Fruit fly (Drosophila melanogaster) whole organism, embryonic: ENCODE data around the gene Ilp5.
A peak's percentile ranks its signal among the peaks of the same experiment; 100 is the strongest.

ENCODE experiments used
- CG1024 ChIP-seq: fragments of 200-800 bp; sonication (Bioruptor generic); IDR thresholded peaks from 2 replicates; pipeline ENCODE4 v1.3.6; 2022; ENCODE audit warnings: missing biosample characterization, missing genetic modification characterization
- CG10543 ChIP-seq: fragments of 200-800 bp; sonication (Bioruptor generic); optimal IDR thresholded peaks from 3 replicates; lab custom pipeline; 2017; ENCODE audit warnings: missing biosample characterization, mild to moderate bottlenecking, missing genetic modification characterization, moderate library complexity
- CG17361 ChIP-seq: fragments of 200-800 bp; sonication (Bioruptor generic); IDR thresholded peaks from 3 replicates; pipeline ENCODE4 v1.3.6; 2022; ENCODE audit warnings: missing biosample characterization, missing genetic modification characterization
- CG17568 ChIP-seq: fragments of 200-800 bp; sonication (Bioruptor generic); optimal IDR thresholded peaks from 2 replicates; lab custom pipeline; 2018; ENCODE audit warnings: missing biosample characterization, mild to moderate bottlenecking, missing genetic modification characterization, moderate library complexity
- CG18011 ChIP-seq: fragments of 200-800 bp; sonication (Bioruptor generic); optimal IDR thresholded peaks from 2 replicates; lab custom pipeline; 2017; ENCODE audit warnings: missing biosample characterization, missing genetic modification characterization, mild to moderate bottlenecking, moderate library complexity, missing genotype
- CG31224 ChIP-seq: fragments of 200-800 bp; sonication (Bioruptor generic); IDR thresholded peaks from 2 replicates; pipeline ENCODE4 v1.3.6; 2022; ENCODE audit warnings: missing biosample characterization, missing genetic modification characterization
- CG31388 ChIP-seq: fragments of 200-800 bp; sonication (Bioruptor generic); optimal IDR thresholded peaks from 2 replicates; lab custom pipeline; 2016; ENCODE audit warnings: missing biosample characterization, missing genetic modification characterization
- CG32532 ChIP-seq: fragments of 200-800 bp; sonication (Bioruptor generic); IDR thresholded peaks from 2 replicates; pipeline ENCODE4 v1.3.6; 2022; ENCODE audit warnings: missing biosample characterization, missing genetic modification characterization
- CG6254 ChIP-seq: fragments of 200-800 bp; sonication (Bioruptor generic); optimal IDR thresholded peaks from 3 replicates; lab custom pipeline; 2017; ENCODE audit warnings: mild to moderate bottlenecking, missing biosample characterization, missing genetic modification reagents, missing genetic modification characterization
- CoRest ChIP-seq: fragments of 200-800 bp; sonication (Bioruptor generic); optimal IDR thresholded peaks from 3 replicates; lab custom pipeline; 2018; ENCODE audit warnings: missing biosample characterization, mild to moderate bottlenecking, missing genetic modification characterization, moderate library complexity
- CrebB ChIP-seq: fragments of 200-800 bp; sonication (Bioruptor generic); optimal IDR thresholded peaks from 3 replicates; lab custom pipeline; 2018; ENCODE audit warnings: missing biosample characterization, mild to moderate bottlenecking, missing genetic modification characterization
- Deaf1 ChIP-seq: fragments of 200-800 bp; optimal IDR thresholded peaks from 3 replicates; lab custom pipeline; 2019; ENCODE audit warnings: missing biosample characterization, mild to moderate bottlenecking, missing genetic modification characterization, moderate library complexity
- Dek ChIP-seq: fragments of 200-800 bp; sonication (Bioruptor generic); optimal IDR thresholded peaks from 3 replicates; lab custom pipeline; 2019; ENCODE audit warnings: missing biosample characterization, mild to moderate bottlenecking, missing genetic modification characterization, moderate library complexity
- Dip2 ChIP-seq: fragments of 200-800 bp; sonication (Bioruptor generic); IDR thresholded peaks from 2 replicates; pipeline ENCODE4 v1.3.6; 2022; ENCODE audit warnings: missing biosample characterization, missing genetic modification characterization
- E2f2 ChIP-seq: fragments of 200-800 bp; sonication (Bioruptor generic); IDR thresholded peaks from 2 replicates; pipeline ENCODE4 v1.3.6; 2022; ENCODE audit warnings: missing biosample characterization, missing genetic modification characterization
- Eip74EF ChIP-seq, 2 experiments: fragments of 200-800 bp in 1 of 2; fragments of >200 bp in 1 of 2; sonication (Bioruptor generic) in 1 of 2; optimal IDR thresholded peaks; 2 replicates each; lab custom pipeline; 2017 to 2019; ENCODE audit warnings: missing biosample characterization in 2 of 2, missing genetic modification characterization in 2 of 2, mild to moderate bottlenecking in 1 of 2, moderate library complexity in 1 of 2
- HmgD ChIP-seq: fragments of 200-800 bp; sonication (Bioruptor generic); optimal IDR thresholded peaks from 3 replicates; lab custom pipeline; 2016; ENCODE audit warnings: missing biosample characterization, missing genetic modification characterization
- HmgZ ChIP-seq: fragments of 200-800 bp; sonication (Bioruptor generic); optimal IDR thresholded peaks from 2 replicates; lab custom pipeline; 2018; ENCODE audit warnings: missing biosample characterization, mild to moderate bottlenecking, missing genetic modification characterization
- Hr78 ChIP-seq, 2 experiments: fragments of 200-800 bp in 1 of 2; fragments of >200 bp in 1 of 2; sonication (Bioruptor generic) in 1 of 2; optimal IDR thresholded peaks; 2 replicates each; lab custom pipeline; 2017 to 2019; ENCODE audit warnings: missing biosample characterization in 2 of 2, missing genetic modification characterization in 2 of 2, mild to moderate bottlenecking in 1 of 2, moderate library complexity in 1 of 2
- Kr ChIP-seq: fragments of 200-800 bp; sonication (Bioruptor generic); optimal IDR thresholded peaks from 2 replicates; lab custom pipeline; 2017; ENCODE audit warnings: missing biosample characterization, mild to moderate bottlenecking, missing genetic modification characterization
- Oaz ChIP-seq: fragments of 200-800 bp; sonication (Bioruptor generic); IDR thresholded peaks from 2 replicates; pipeline ENCODE4 v1.3.6; 2022; ENCODE audit warnings: missing biosample characterization, missing genetic modification characterization
- PHDP ChIP-seq: fragments of 200-800 bp; sonication (Bioruptor generic); optimal IDR thresholded peaks from 3 replicates; lab custom pipeline; 2018; ENCODE audit warnings: missing biosample characterization, mild to moderate bottlenecking, missing genetic modification characterization, moderate library complexity
- Pdp1 ChIP-seq, 2 experiments: fragments of 200-800 bp; sonication (Bioruptor generic); optimal IDR thresholded peaks; 3 replicates each; lab custom pipeline; 2016; ENCODE audit warnings: missing biosample characterization in 2 of 2, missing genetic modification characterization in 2 of 2, mild to moderate bottlenecking in 1 of 2, moderate library complexity in 1 of 2
- Side ChIP-seq: fragments of 200-800 bp; sonication (Bioruptor generic); optimal IDR thresholded peaks from 2 replicates; lab custom pipeline; 2016; ENCODE audit warnings: missing biosample characterization, missing genetic modification characterization
- Sox100B ChIP-seq: fragments of 200-800 bp; sonication (Bioruptor generic); optimal IDR thresholded peaks from 3 replicates; lab custom pipeline; 2018; ENCODE audit warnings: missing biosample characterization, mild to moderate bottlenecking, missing genetic modification characterization
- YL-1 ChIP-seq: fragments of 200-800 bp; sonication (Bioruptor generic); optimal IDR thresholded peaks from 3 replicates; lab custom pipeline; 2017; ENCODE audit warnings: missing biosample characterization, mild to moderate bottlenecking, missing genetic modification characterization
- ap ChIP-seq: fragments of 200-800 bp; sonication (Bioruptor generic); IDR thresholded peaks from 2 replicates; pipeline ENCODE4 v1.3.6; 2022; ENCODE audit warnings: missing biosample characterization, missing genetic modification characterization
- ash1 ChIP-seq: fragments of 200-800 bp; sonication (Bioruptor generic); optimal IDR thresholded peaks from 2 replicates; lab custom pipeline; 2018; ENCODE audit warnings: missing biosample characterization, mild to moderate bottlenecking, missing genetic modification characterization
- bbx ChIP-seq: fragments of 200-800 bp; sonication (Bioruptor generic); IDR thresholded peaks from 2 replicates; pipeline ENCODE4 v1.3.6; 2022; ENCODE audit warnings: missing biosample characterization, missing genetic modification characterization; ENCODE audit not compliant: partially characterized antibody
- br ChIP-seq: fragments of >200 bp; optimal IDR thresholded peaks from 2 replicates; lab custom pipeline; 2017
- btn ChIP-seq: fragments of 200-800 bp; sonication (Bioruptor generic); optimal IDR thresholded peaks from 2 replicates; lab custom pipeline; 2016; ENCODE audit warnings: missing biosample characterization, missing genetic modification characterization
- cas ChIP-seq: fragments of 200-800 bp; sonication (Bioruptor generic); IDR thresholded peaks from 2 replicates; pipeline ENCODE4 v1.3.6; 2022; ENCODE audit warnings: missing biosample characterization, missing genetic modification characterization
- cwo ChIP-seq: fragments of 200-800 bp; sonication (Bioruptor generic); optimal IDR thresholded peaks from 3 replicates; lab custom pipeline; 2017; ENCODE audit warnings: missing biosample characterization, missing genetic modification characterization, mild to moderate bottlenecking, moderate library complexity, missing genetic modification reagents
- ewg ChIP-seq: fragments of 200-800 bp; sonication (Bioruptor generic); optimal IDR thresholded peaks from 3 replicates; lab custom pipeline; 2017; ENCODE audit warnings: mild to moderate bottlenecking, missing biosample characterization, missing genetic modification reagents, missing genetic modification characterization
- eyg ChIP-seq: fragments of 200-800 bp; sonication (Bioruptor generic); optimal IDR thresholded peaks from 3 replicates; lab custom pipeline; 2016; ENCODE audit warnings: missing biosample characterization, missing genetic modification characterization
- h ChIP-seq: fragments of >200 bp; optimal IDR thresholded peaks from 2 replicates; lab custom pipeline; 2017
- jing ChIP-seq: fragments of 200-800 bp; sonication (Bioruptor generic); optimal IDR thresholded peaks from 2 replicates; lab custom pipeline; 2018; ENCODE audit warnings: missing biosample characterization, mild to moderate bottlenecking, missing genetic modification characterization
- lola ChIP-seq, 3 experiments: fragments of >200 bp in 2 of 3; fragments of 200-800 bp in 1 of 3; sonication (Bioruptor generic) in 1 of 3; optimal IDR thresholded peaks; 2 replicates each; lab custom pipeline; 2017 to 2019; ENCODE audit warnings: missing biosample characterization in 3 of 3, missing genetic modification characterization in 3 of 3, mild to moderate bottlenecking in 1 of 3, moderate library complexity in 1 of 3
- pan ChIP-seq, 4 experiments: fragments of >200 bp in 3 of 4; fragments of 200-800 bp in 1 of 4; sonication (Bioruptor generic) in 1 of 4; optimal IDR thresholded peaks in 3 of 4; IDR thresholded peaks in 1 of 4; 2 replicates each; pipeline versions ENCODE4 v1.3.6 to Lab custom; 2017 to 2022; ENCODE audit warnings: missing biosample characterization in 2 of 4, missing genetic modification characterization in 2 of 4, mixed read lengths in 1 of 4
- pfk ChIP-seq: fragments of 200-800 bp; sonication (Bioruptor generic); optimal IDR thresholded peaks from 2 replicates; lab custom pipeline; 2018; ENCODE audit warnings: missing biosample characterization, mild to moderate bottlenecking, missing genetic modification characterization, moderate library complexity
- prd ChIP-seq, 3 experiments: fragments of >200 bp in 2 of 3; fragments of 200-800 bp in 1 of 3; sonication (Bioruptor generic) in 1 of 3; optimal IDR thresholded peaks in 2 of 3; IDR thresholded peaks in 1 of 3; 2 replicates in 2 of 3; 3 replicates in 1 of 3; pipeline versions ENCODE4 v1.3.6 to Lab custom; 2017 to 2022; ENCODE audit warnings: missing biosample characterization in 1 of 3, missing genetic modification characterization in 1 of 3
- sens-2 ChIP-seq: fragments of 200-800 bp; sonication (Bioruptor generic); IDR thresholded peaks from 2 replicates; pipeline ENCODE4 v1.3.6; 2022; ENCODE audit warnings: missing biosample characterization, missing genetic modification characterization
- seq ChIP-seq: fragments of 200-800 bp; sonication (Bioruptor generic); IDR thresholded peaks from 2 replicates; pipeline ENCODE4 v1.3.6; 2022; ENCODE audit warnings: missing biosample characterization, missing genetic modification characterization
- sna ChIP-seq: fragments of 200-800 bp; sonication (Bioruptor generic); IDR thresholded peaks from 2 replicates; pipeline ENCODE4 v1.3.6; 2022; ENCODE audit warnings: missing biosample characterization, missing genetic modification characterization; ENCODE audit not compliant: partially characterized antibody
- stc ChIP-seq: fragments of 200-800 bp; sonication (Bioruptor generic); IDR thresholded peaks from 2 replicates; pipeline ENCODE4 v1.3.6; 2022; ENCODE audit warnings: missing biosample characterization, missing genetic modification characterization
- tna ChIP-seq: fragments of 200-800 bp; sonication (Bioruptor generic); IDR thresholded peaks from 2 replicates; pipeline ENCODE4 v1.3.6; 2022; ENCODE audit warnings: missing biosample characterization, missing genetic modification characterization; ENCODE audit not compliant: partially characterized antibody
- trh ChIP-seq: fragments of 200-800 bp; sonication (Bioruptor generic); optimal IDR thresholded peaks from 2 replicates; lab custom pipeline; 2016; ENCODE audit warnings: missing biosample characterization, missing genetic modification characterization
- usp ChIP-seq: fragments of >200 bp; optimal IDR thresholded peaks from 2 replicates; lab custom pipeline; 2017; ENCODE audit warnings: missing biosample characterization, missing genetic modification characterization
- wor ChIP-seq: fragments of 200-800 bp; sonication (Bioruptor generic); IDR thresholded peaks from 2 replicates; pipeline ENCODE4 v1.3.6; 2022; ENCODE audit warnings: missing biosample characterization, missing genetic modification characterization

Ilp5 gene

DNA sequence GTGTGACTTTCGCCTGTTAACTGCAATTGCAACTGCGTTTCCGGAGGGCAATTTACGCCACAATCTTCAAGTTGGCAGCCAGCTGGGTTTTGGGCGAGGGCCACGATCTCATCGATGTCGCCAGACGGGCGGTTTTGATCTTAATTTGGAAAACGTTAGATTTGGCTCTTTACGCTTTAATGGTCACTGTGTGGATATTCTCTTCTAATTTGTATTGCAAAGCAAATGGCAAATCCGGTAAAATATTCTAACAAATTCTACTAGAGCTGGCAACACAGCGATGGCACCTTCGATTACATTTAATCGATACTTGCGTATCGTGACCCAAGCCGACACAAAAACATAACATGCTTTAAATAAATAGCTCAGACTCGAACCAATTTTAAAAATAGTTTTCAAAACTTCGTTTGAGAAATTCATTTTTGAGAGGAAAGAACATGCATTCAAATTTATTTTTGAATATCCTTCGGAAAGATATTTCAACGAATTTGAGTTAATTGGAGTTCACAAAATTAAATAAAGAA, 12.9 kb upstream of the Ilp5 start, which contains the start of gene I-2 (continued):
- TF ChIP-seq prd (optimal IDR thresholded peaks at IDR 0.05; lab: Kevin White, UChicago) (no peak), prd (GFP tag; IDR thresholded peaks at IDR 0.05; lab: Robert Waterston, UW) (no peak), CG31224 (GFP tag; lab: Robert Waterston, UW) (no peak), cas (GFP tag; lab: Robert Waterston, UW) (no peak), HmgD (GFP tag; lab: Kevin White, UChicago) (peak; percentile 45), pfk (no peak), cwo (no peak), btn (GFP tag; lab: Kevin White, UChicago) (no peak), Dek (tag; lab: Kevin White, UChicago) (peak; percentile 10), ash1 (GFP tag; lab: Kevin White, UChicago) (no peak), tna (GFP tag; lab: Robert Waterston, UW) (peak; percentile 60), bbx (peak; percentile 86), br (lab: Kevin White, UChicago) (no peak), Kr (GFP tag; lab: Kevin White, UChicago) (no peak), CG1024 (no peak), CG17568 (no peak), ewg (GFP tag; lab: Kevin White, UChicago) (no peak), CG17361 (GFP tag; lab: Robert Waterston, UW) (no peak), E2f2 (GFP tag; lab: Robert Waterston, UW) (peak; percentile 45; the same call in 1 of the 2 replicates), CG31388 (GFP tag; lab: Kevin White, UChicago) (no peak), CoRest (peak; percentile 34), CG6254 (GFP tag; lab: Kevin White, UChicago) (no peak), Eip74EF (GFP tag; optimal IDR thresholded peaks at IDR 0.05; lab: Kevin White, UChicago) (no peak), pan (optimal IDR thresholded peaks at IDR 0.05; lab: Kevin White, UChicago) (no peak), pan (GFP tag; optimal IDR thresholded peaks at IDR 0.05 in 1 of 2, IDR thresholded peaks at IDR 0.05 in 1 of 2) (no peak), Hr78 (GFP tag; optimal IDR thresholded peaks at IDR 0.05; lab: Kevin White, UChicago) (peak in 1 of 2 experiments; percentile 13), trh (GFP tag; lab: Kevin White, UChicago) (no peak), Pdp1 (GFP tag; optimal IDR thresholded peaks at IDR 0.05; lab: Kevin White, UChicago) (no peak), PHDP (no peak), CG10543 (GFP tag; lab: Kevin White, UChicago) (no peak), h (lab: Kevin White, UChicago) (no peak), eyg (GFP tag; lab: Kevin White, UChicago) (no peak), ap (no peak), wor (GFP tag; lab: Robert Waterston, UW) (no peak), CG18011 (GFP tag; lab: Kevin White, UChicago) (no peak), YL-1 (peak; percentile 19), Side (GFP tag; lab: Kevin White, UChicago) (no peak), Sox100B (GFP tag; lab: Kevin White, UChicago) (no peak), lola (GFP tag; optimal IDR thresholded peaks at IDR 0.05; lab: Kevin White, UChicago) (no peak), CrebB (tag; lab: Kevin White, UChicago) (no peak), seq (GFP tag; lab: Robert Waterston, UW) (no peak), Oaz (GFP tag; lab: Robert Waterston, UW) (no peak), sens-2 (GFP tag; lab: Robert Waterston, UW) (no peak), CG32532 (GFP tag; lab: Robert Waterston, UW) (no peak), Dip2 (GFP tag; lab: Robert Waterston, UW) (no peak), jing (GFP tag; lab: Kevin White, UChicago) (no peak), usp (GFP tag; lab: Kevin White, UChicago) (no peak), stc (no peak), Deaf1 (tag; lab: Kevin White, UChicago) (no peak), sna (peak; percentile 58), HmgZ (peak; percentile 51)
